Worm (Caenorhabditis elegans) whole organism, young adult: ENCODE data around the gene ent-5.

ENCODE experiments used
- C17E4.6 ChIP-seq: fragments of 200-800 bp; sonication (Bioruptor generic); IDR thresholded peaks from 2 replicates; pipeline ENCODE4 v1.3.6; 2022; ENCODE audit warnings: missing genetic modification reagents, missing genetic modification characterization, missing compliant biosample characterization
- D2030.7 ChIP-seq: fragments of 200-800 bp; sonication (Bioruptor generic); IDR thresholded peaks from 2 replicates; pipeline ENCODE4 v1.3.6; 2022; ENCODE audit warnings: missing genetic modification reagents, missing genetic modification characterization, missing compliant biosample characterization
- F23B12.7 ChIP-seq: sonication (generic microtip); optimal IDR thresholded peaks from 2 replicates; lab custom pipeline; 2017; ENCODE audit warnings: missing genetic modification characterization, mild to moderate bottlenecking, missing compliant biosample characterization, antibody characterized with exemption, moderate library complexity; ENCODE audit not compliant: insufficient read depth
- F49E8.2 ChIP-seq: sonication (generic microtip); optimal IDR thresholded peaks from 3 replicates; lab custom pipeline; 2017; ENCODE audit warnings: missing genetic modification characterization, mild to moderate bottlenecking, missing compliant biosample characterization, antibody characterized with exemption, moderate library complexity; ENCODE audit not compliant: insufficient read depth
- F57C9.4 ChIP-seq: sonication (generic microtip); optimal IDR thresholded peaks from 2 replicates; lab custom pipeline; 2017; ENCODE audit warnings: mild to moderate bottlenecking, missing genetic modification characterization, missing compliant biosample characterization
- T26A5.8 ChIP-seq: sonication (generic microtip); optimal IDR thresholded peaks from 2 replicates; lab custom pipeline; 2016; ENCODE audit warnings: missing genetic modification characterization, missing compliant biosample characterization
- Y53F4B.3 ChIP-seq: fragments of 200-800 bp; sonication (Bioruptor generic); IDR thresholded peaks from 2 replicates; pipeline ENCODE4 v1.3.6; 2022; ENCODE audit warnings: missing genetic modification reagents, missing genetic modification characterization, missing compliant biosample characterization
- atf-7 ChIP-seq: sonication (generic microtip); optimal IDR thresholded peaks from 2 replicates; lab custom pipeline; 2017; ENCODE audit warnings: mild to moderate bottlenecking, missing genetic modification characterization, missing compliant biosample characterization
- attf-6 ChIP-seq: fragments of 200-800 bp; sonication (Bioruptor generic); IDR thresholded peaks from 2 replicates; pipeline ENCODE4 v1.3.6; 2022; ENCODE audit warnings: missing genetic modification reagents, missing genetic modification characterization, missing compliant biosample characterization
- cebp-1 ChIP-seq, 2 experiments: fragments of 200-800 bp in 1 of 2; sonication (Bioruptor generic) in 1 of 2; sonication (generic microtip) in 1 of 2; IDR thresholded peaks in 1 of 2; optimal IDR thresholded peaks in 1 of 2; 2 replicates each; pipeline versions ENCODE4 v1.3.6 to Lab custom; 2017 to 2022; ENCODE audit warnings: missing compliant biosample characterization in 2 of 2, missing genetic modification characterization in 2 of 2, mild to moderate bottlenecking in 1 of 2, missing genetic modification reagents in 1 of 2, moderate library complexity in 1 of 2
- ceh-100 ChIP-seq: fragments of 200-800 bp; sonication (Bioruptor generic); IDR thresholded peaks from 2 replicates; pipeline ENCODE4 v1.3.6; 2022; ENCODE audit warnings: missing genetic modification reagents, missing genetic modification characterization, missing compliant biosample characterization
- dpl-1 ChIP-seq: fragments of 150-350 bp; optimal IDR thresholded peaks from 2 replicates; lab custom pipeline; 2014; ENCODE audit warnings: missing biosample characterization, missing genetic modification reagents, missing genetic modification characterization
- ets-4 ChIP-seq: fragments of 200-800 bp; sonication (Bioruptor generic); optimal IDR thresholded peaks from 2 replicates; lab custom pipeline; 2018; ENCODE audit warnings: mild to moderate bottlenecking, missing genetic modification characterization, missing compliant biosample characterization
- gei-17 ChIP-seq: fragments of 200-800 bp; sonication (Bioruptor generic); optimal IDR thresholded peaks from 2 replicates; lab custom pipeline; 2018; ENCODE audit warnings: mild to moderate bottlenecking, missing genetic modification characterization, missing compliant biosample characterization
- hrde-1 ChIP-seq: sonication (generic microtip); optimal IDR thresholded peaks from 2 replicates; lab custom pipeline; 2016; ENCODE audit warnings: missing genetic modification characterization, mild to moderate bottlenecking, missing compliant biosample characterization, moderate library complexity, missing genotype, missing genetic modification reagents, borderline replicate concordance
- lag-1 ChIP-seq: fragments of 200-800 bp; sonication (Bioruptor generic); IDR thresholded peaks from 2 replicates; pipeline ENCODE4 v1.3.6; 2022; ENCODE audit warnings: missing genetic modification reagents, missing genetic modification characterization, missing compliant biosample characterization
- let-607 ChIP-seq, 2 experiments: fragments of 200-800 bp in 1 of 2; sonication (Bioruptor generic) in 1 of 2; sonication (generic microtip) in 1 of 2; optimal IDR thresholded peaks; 2 replicates each; lab custom pipeline; 2016 to 2018; ENCODE audit warnings: mild to moderate bottlenecking in 2 of 2, missing compliant biosample characterization in 2 of 2, missing genetic modification characterization in 2 of 2, moderate library complexity in 2 of 2, missing genotype in 1 of 2
- lin-35 ChIP-seq, 3 experiments: fragments of 150-350 bp in 2 of 3; sonication (generic microtip) in 1 of 3; optimal IDR thresholded peaks; 2 replicates each; lab custom pipeline; 2014 to 2018; ENCODE audit warnings: missing biosample characterization in 3 of 3, missing genetic modification characterization in 3 of 3, missing genetic modification reagents in 3 of 3
- lir-1 ChIP-seq: fragments of 200-800 bp; sonication (Bioruptor generic); conservative IDR thresholded peaks from 2 replicates; pipeline ENCODE4 v1.3.6; 2022; ENCODE audit warnings: missing genetic modification reagents, missing genetic modification characterization, missing compliant biosample characterization
- mcd-1 ChIP-seq: fragments of 200-800 bp; sonication (Bioruptor generic); IDR thresholded peaks from 2 replicates; pipeline ENCODE4 v1.3.6; 2022; ENCODE audit warnings: missing genetic modification reagents, missing genetic modification characterization, missing compliant biosample characterization
- nhr-27 ChIP-seq: fragments of 200-800 bp; sonication (Bioruptor generic); optimal IDR thresholded peaks from 2 replicates; lab custom pipeline; 2018; ENCODE audit warnings: mild to moderate bottlenecking, missing genetic modification characterization, moderate library complexity, missing compliant biosample characterization
- nhr-80 ChIP-seq: sonication (generic microtip); optimal IDR thresholded peaks from 2 replicates; lab custom pipeline; 2016; ENCODE audit warnings: missing genetic modification characterization, missing compliant biosample characterization
- snpc-3.4 ChIP-seq: sonication (generic microtip); optimal IDR thresholded peaks from 2 replicates; lab custom pipeline; 2017; ENCODE audit warnings: missing genetic modification characterization, mild to moderate bottlenecking, missing compliant biosample characterization, antibody characterized with exemption, moderate library complexity, missing genotype, missing genetic modification reagents
- snpc-4 ChIP-seq, 5 experiments: fragments of 150-350 bp in 1 of 5; sonication (generic microtip) in 4 of 5; optimal IDR thresholded peaks; 2 replicates each; lab custom pipeline; 2014 to 2018; ENCODE audit warnings: missing genetic modification characterization in 5 of 5, missing biosample characterization in 3 of 5, antibody characterized with exemption in 2 of 5, mild to moderate bottlenecking in 2 of 5, missing compliant biosample characterization in 2 of 5, missing genotype in 2 of 5, moderate library complexity in 2 of 5, missing genetic modification reagents in 1 of 5
- somi-1 ChIP-seq: fragments of 200-800 bp; sonication (Bioruptor generic); optimal IDR thresholded peaks from 2 replicates; lab custom pipeline; 2018; ENCODE audit warnings: mild to moderate bottlenecking, missing genetic modification characterization, missing compliant biosample characterization
- sptf-2 ChIP-seq: fragments of 200-800 bp; sonication (Bioruptor generic); optimal IDR thresholded peaks from 2 replicates; lab custom pipeline; 2018; ENCODE audit warnings: mild to moderate bottlenecking, missing genetic modification characterization, missing compliant biosample characterization
- tbp1 ChIP-seq: fragments of 200-800 bp; sonication (Bioruptor generic); optimal IDR thresholded peaks from 2 replicates; lab custom pipeline; 2018; ENCODE audit warnings: mild to moderate bottlenecking, missing genetic modification characterization, missing compliant biosample characterization
- tbx-9 ChIP-seq: sonication (generic microtip); optimal IDR thresholded peaks from 2 replicates; lab custom pipeline; 2016; ENCODE audit warnings: borderline replicate concordance, missing genetic modification characterization, inconsistent platforms, missing compliant biosample characterization
- ztf-28 ChIP-seq: fragments of 200-800 bp; sonication (Bioruptor generic); IDR thresholded peaks from 2 replicates; pipeline ENCODE4 v1.3.6; 2022; ENCODE audit warnings: missing genetic modification reagents, missing genetic modification characterization, missing compliant biosample characterization

ent-5 gene

DNA sequence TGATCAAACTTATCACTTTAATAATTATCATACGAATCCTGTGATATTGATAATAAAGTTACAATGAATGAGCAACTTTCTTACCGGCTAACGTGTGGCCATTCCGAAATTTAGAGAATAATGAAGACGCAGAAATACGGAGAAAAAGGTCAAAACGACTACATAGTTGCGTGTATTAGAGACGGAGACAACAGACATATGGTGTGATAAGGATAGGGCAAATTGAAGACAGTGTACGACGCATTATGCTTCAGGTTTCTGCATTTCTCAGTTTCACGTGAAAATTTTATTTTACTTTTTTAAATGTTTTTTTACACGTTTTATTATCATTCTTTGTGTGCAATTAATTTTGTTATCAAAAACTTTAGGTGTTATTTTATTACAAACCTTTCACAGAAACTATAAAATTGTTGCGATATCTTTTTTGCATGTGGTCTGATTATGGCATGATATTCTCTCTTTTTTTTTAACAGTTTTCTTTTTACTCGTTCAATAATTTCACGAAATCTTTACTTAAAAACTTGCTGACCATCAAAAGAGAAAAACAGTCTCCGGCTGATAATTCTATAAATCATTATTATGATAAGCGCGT, 24.3 kb upstream of the ent-5 start, which contains the start of gene tmem-135:
Gene tmem-135, plus strand, starts transcription at position 542 of the 592 bp plus-strand sequence.
- TF ChIP-seq nhr-80 (tag; lab: Kevin White, UChicago) (peak; percentile 6), F49E8.2 (tag; lab: Kevin White, UChicago) (no peak), tbx-9 (tag; lab: Kevin White, UChicago) (no peak), snpc-3.4 (tag; lab: Kevin White, UChicago) (no peak), C17E4.6 (GFP tag; lab: Robert Waterston, UW) (no peak), snpc-4 (GFP tag; optimal IDR thresholded peaks at IDR 0.05; lab: Kevin White, UChicago) (no peak), snpc-4 (tag; optimal IDR thresholded peaks at IDR 0.05; lab: Kevin White, UChicago) (no peak), T26A5.8 (no peak), cebp-1 (GFP tag; IDR thresholded peaks at IDR 0.05; lab: Robert Waterston, UW) (no peak), cebp-1 (tag; optimal IDR thresholded peaks at IDR 0.05; lab: Kevin White, UChicago) (no peak)
- TF ChIP-seq, all 124 proteins: peak for 1

DNA sequence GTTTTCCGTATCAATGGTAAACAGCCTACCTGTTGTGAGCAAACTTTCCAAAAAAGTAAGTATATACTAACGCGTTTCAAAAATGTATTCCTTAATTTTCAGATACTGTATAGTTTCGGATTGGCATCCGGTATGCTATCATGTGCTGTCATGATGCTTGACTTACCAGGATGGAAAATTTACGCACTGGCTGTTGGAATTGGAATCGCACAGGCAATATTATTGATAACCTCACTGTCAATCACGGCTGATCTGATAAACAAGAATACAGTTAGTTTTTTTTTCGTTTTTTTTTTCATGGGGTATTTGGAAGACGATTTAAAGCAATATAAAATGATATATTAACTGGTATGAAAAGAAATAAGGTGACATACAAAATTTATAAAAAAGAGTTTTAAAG, 22.8 kb upstream of the ent-5 start:
- TF ChIP-seq nhr-27 (tag; lab: Kevin White, UChicago) (no peak), ceh-100 (GFP tag; lab: Robert Waterston, UW) (no peak), F57C9.4 (tag; lab: Kevin White, UChicago) (no peak), sptf-2 (GFP tag; lab: Kevin White, UChicago) (no peak), ets-4 (GFP tag; lab: Kevin White, UChicago) (peak; percentile 88), dpl-1 (GFP tag; lab: Kevin White, UChicago) (no peak), nhr-80 (tag; lab: Kevin White, UChicago) (peak; percentile 76), lir-1 (no peak)

DNA sequence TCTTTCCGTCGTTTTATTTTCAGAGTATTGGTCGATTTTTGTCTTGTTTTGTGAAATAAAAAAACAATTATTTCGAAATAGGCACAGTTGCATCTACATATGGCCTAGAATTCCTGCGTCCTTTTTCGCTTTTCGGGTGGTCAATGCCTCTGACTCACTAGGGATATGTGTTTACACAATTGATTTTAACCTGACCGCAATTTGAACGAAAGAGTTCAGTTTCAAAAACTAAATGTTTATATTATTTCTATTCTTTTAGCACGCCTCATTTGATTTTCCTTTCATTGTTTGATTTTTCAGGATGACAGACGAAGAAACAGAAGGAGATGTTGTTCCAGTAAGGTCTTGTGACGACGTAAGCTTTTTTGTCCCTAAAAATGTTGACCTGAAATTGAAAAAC, 18.8 kb upstream of the ent-5 start, which contains the start of gene mfsd-12:
Gene mfsd-12, plus strand, starts transcription at position 301 of the 400 bp plus-strand sequence.
- TF ChIP-seq Y53F4B.3 (GFP tag; lab: Robert Waterston, UW) (no peak), cebp-1 (GFP tag; IDR thresholded peaks at IDR 0.05; lab: Robert Waterston, UW) (0 out of 2 replicates have a peak, but pooled peaks have one; percentile 24), cebp-1 (tag; optimal IDR thresholded peaks at IDR 0.05; lab: Kevin White, UChicago) (peak; percentile 69)

DNA sequence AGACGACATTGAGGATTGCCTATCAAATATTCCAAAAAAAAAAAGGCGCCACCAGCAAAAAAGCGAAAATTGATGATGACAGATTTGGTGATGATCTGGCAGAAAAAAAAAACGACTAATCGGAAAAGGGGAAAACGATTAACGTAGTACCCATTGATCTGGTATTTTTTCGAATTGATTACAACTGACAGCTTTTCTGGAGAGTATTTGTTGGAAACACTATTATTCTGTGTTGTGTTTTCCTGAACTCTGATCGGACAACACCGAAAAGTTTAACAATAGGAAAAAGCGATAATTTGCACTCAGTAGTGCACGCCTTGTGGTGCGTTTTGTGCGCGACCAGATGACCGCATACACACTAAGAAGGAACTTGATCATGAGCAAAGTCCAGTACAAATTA, 15.7 kb upstream of the ent-5 start:
- TF ChIP-seq somi-1 (GFP tag; lab: Kevin White, UChicago) (no peak), mcd-1 (GFP tag; lab: Robert Waterston, UW) (no peak), atf-7 (no peak), lin-35 (GFP tag; optimal IDR thresholded peaks at IDR 0.05; lab: Kevin White, UChicago) (no peak), nhr-27 (tag; lab: Kevin White, UChicago) (no peak), tbp1 (GFP tag; lab: Kevin White, UChicago) (no peak), F23B12.7 (tag; lab: Kevin White, UChicago) (no peak), ztf-28 (no peak), gei-17 (GFP tag; lab: Kevin White, UChicago) (no peak), D2030.7 (GFP tag; lab: Robert Waterston, UW) (no peak), let-607 (tag; optimal IDR thresholded peaks at IDR 0.05; lab: Kevin White, UChicago) (no peak), attf-6 (no peak), lag-1 (GFP tag; lab: Robert Waterston, UW) (no peak), hrde-1 (tag; lab: Kevin White, UChicago) (no peak)
